Worm (Caenorhabditis elegans): ENCODE data around the gene srx-87.

The srx-87 gene

DNA sequence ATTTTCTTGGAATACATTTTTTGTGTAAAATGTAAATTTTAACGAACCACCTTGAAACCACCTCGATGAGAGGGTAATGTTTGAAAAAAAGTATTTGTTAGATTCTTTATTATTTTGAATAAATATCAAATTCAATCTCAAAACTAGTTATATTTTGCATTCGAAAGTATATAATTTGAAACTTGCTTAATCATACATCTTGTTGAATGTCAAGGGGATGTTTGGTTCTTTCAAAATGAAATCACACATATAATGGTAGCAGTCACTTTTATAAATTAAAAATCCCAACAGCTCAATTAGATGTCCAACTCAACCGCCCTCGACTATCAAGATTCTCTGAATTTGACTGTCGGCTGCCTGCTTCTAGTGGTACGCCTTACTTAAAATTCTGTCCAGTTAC lies at the start of gene srx-87:
Gene srx-87 (plus strand): TSS at position 301 of the 400 bp plus-strand sequence.
- TF ChIP-seq ceh-6 (GFP tag; optimal IDR thresholded peaks at IDR 0.05) (no peak), pha-2 (tag; optimal IDR thresholded peaks at IDR 0.05) (no peak), T23F11.4 (GFP tag; optimal IDR thresholded peaks at IDR 0.05) (no peak), ceh-18 (tag; optimal IDR thresholded peaks at IDR 0.05) (no peak), pat-9 (tag; optimal IDR thresholded peaks at IDR 0.05) (no peak), nfya-1 (tag; optimal IDR thresholded peaks at IDR 0.05) (no peak), madf-2 (tag; optimal IDR thresholded peaks at IDR 0.05) (no peak), hlh-30 (tag; optimal IDR thresholded peaks at IDR 0.05; ENCODE audit: insufficient read depth) (no peak), ttx-3 (tag; optimal IDR thresholded peaks at IDR 0.05) (no peak), fkh-10 (GFP tag; optimal IDR thresholded peaks at IDR 0.05) (no peak), ztf-16 (tag; optimal IDR thresholded peaks at IDR 0.05) (no peak), K09A11.1 (tag; optimal IDR thresholded peaks at IDR 0.05; ENCODE audit: insufficient read depth) (no peak), tbx-2 (tag; optimal IDR thresholded peaks at IDR 0.05) (no peak)

DNA sequence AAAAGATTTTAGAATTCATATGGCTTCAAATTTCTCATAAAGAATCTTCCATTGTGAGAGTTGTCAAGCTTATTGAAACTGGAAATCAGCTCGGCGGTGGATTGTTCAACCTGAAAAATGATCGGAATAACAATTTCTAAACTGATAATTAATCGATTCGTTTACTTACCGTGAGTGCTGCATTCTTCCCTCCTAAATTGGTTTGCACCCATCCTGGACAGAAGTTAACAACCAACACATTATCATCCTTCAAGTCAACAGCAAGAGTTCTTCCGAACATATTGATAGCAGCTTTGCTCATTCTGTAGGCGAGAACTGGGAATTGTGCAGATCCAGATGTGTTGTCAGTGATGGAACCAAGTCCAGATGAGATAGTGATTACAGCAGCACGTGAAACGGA lies 49.5 kb upstream of the srx-87 start:
- no peak for TF ChIP-seq nfya-1 (tag; optimal IDR thresholded peaks at IDR 0.05)
- no peak for TF ChIP-seq hlh-8 (tag; optimal IDR thresholded peaks at IDR 0.05)
- TF ChIP-seq unc-42 (tag; optimal IDR thresholded peaks at IDR 0.05), result no peak
- TF ChIP-seq ceh-48 (tag; optimal IDR thresholded peaks at IDR 0.05), result no peak
- no peak for TF ChIP-seq syd-9 (tag; optimal IDR thresholded peaks at IDR 0.05)
- TF ChIP-seq ceh-34 (tag; optimal IDR thresholded peaks at IDR 0.05), result no peak
- TF ChIP-seq fkh-10 (GFP tag; optimal IDR thresholded peaks at IDR 0.05), result no peak
- no peak for TF ChIP-seq ceh-31 (tag; optimal IDR thresholded peaks at IDR 0.05)
- no peak for TF ChIP-seq K09A11.1 (tag; optimal IDR thresholded peaks at IDR 0.05; ENCODE audit: insufficient read depth)
- TF ChIP-seq ceh-2 (tag; optimal IDR thresholded peaks at IDR 0.05), result no peak
- no peak for TF ChIP-seq che-1 (tag; optimal IDR thresholded peaks at IDR 0.05)
- no peak for TF ChIP-seq fax-1 (tag; optimal IDR thresholded peaks at IDR 0.05)
- TF ChIP-seq ets-4 (tag; optimal IDR thresholded peaks at IDR 0.05), result no peak
- TF ChIP-seq Y22D7AL.16 (tag; optimal IDR thresholded peaks at IDR 0.05), result no peak
- TF ChIP-seq tbx-2 (tag; optimal IDR thresholded peaks at IDR 0.05), result no peak
- TF ChIP-seq ceh-14 (tag; optimal IDR thresholded peaks at IDR 0.05), result no peak
- TF ChIP-seq unc-86 (tag; optimal IDR thresholded peaks at IDR 0.05), result no peak
- no peak for TF ChIP-seq pha-4 (tag; optimal IDR thresholded peaks at IDR 0.05)
- TF ChIP-seq ref-2 (tag; optimal IDR thresholded peaks at IDR 0.05), result no peak

DNA sequence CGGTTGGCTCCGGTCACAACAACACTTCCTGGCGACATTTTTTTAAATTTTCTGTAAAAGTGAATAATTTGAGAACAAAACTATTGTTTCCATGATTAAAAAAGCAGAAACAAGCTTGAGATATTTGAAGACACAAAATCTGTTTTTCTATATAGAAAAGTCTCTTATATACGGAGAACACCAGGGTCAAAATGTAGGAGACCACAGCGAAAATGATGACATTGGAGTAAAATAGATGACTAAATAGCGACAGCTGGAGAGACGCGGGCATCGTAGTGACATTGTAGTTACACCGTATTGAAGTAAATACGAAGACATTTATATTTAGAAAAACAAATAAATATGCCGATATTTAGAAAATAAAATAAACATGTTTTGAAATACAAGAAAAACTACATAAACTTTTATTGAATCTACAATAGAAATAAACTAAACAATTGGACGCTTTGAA lies 48.5 kb upstream of the srx-87 start, which contains the start of gene sdz-8:
Gene sdz-8 (minus strand): TSS at position 51 of the 451 bp plus-strand sequence.
- TF ChIP-seq gmeb-2 (tag; optimal IDR thresholded peaks at IDR 0.05), result no peak
- TF ChIP-seq pha-4 (tag; optimal IDR thresholded peaks at IDR 0.05), result no peak
- no peak for TF ChIP-seq elt-4 (tag; optimal IDR thresholded peaks at IDR 0.05)
- TF ChIP-seq tbx-7 (tag; optimal IDR thresholded peaks at IDR 0.05), result no peak
- no peak for TF ChIP-seq dmd-4 (tag; optimal IDR thresholded peaks at IDR 0.05; ENCODE audit: borderline replicate concordance)
- no peak for TF ChIP-seq ceh-18 (tag; optimal IDR thresholded peaks at IDR 0.05)
- TF ChIP-seq ceh-30 (tag; optimal IDR thresholded peaks at IDR 0.05), result no peak
- TF ChIP-seq sox-2 (GFP tag; IDR thresholded peaks at IDR 0.05), result no peak
- TF ChIP-seq syd-9 (tag; optimal IDR thresholded peaks at IDR 0.05), result no peak
- TF ChIP-seq ceh-22 (tag; optimal IDR thresholded peaks at IDR 0.05), result no peak
- no peak for TF ChIP-seq unc-3 (GFP tag; conservative IDR thresholded peaks at IDR 0.05)
- TF ChIP-seq unc-3 (tag; optimal IDR thresholded peaks at IDR 0.05), result no peak
- TF ChIP-seq nfya-1 (tag; optimal IDR thresholded peaks at IDR 0.05), result no peak
- TF ChIP-seq pros-1 (tag; optimal IDR thresholded peaks at IDR 0.05), result no peak
- TF ChIP-seq hlh-15 (tag; optimal IDR thresholded peaks at IDR 0.05), result no peak
- no peak for TF ChIP-seq ceh-9 (tag; optimal IDR thresholded peaks at IDR 0.05)
- no peak for TF ChIP-seq pax-1 (tag; optimal IDR thresholded peaks at IDR 0.05)
- TF ChIP-seq ama-1 (optimal IDR thresholded peaks at IDR 0.05), result no peak
